Worm (Caenorhabditis elegans) whole organism, L2 larva: ENCODE measurements around the gene C30G7.5.

Experiments
- C34F6.9 ChIP-seq: fragments of 150-350 bp; optimal IDR thresholded peaks from 2 replicates; lab custom pipeline; 2014; ENCODE audit warnings: missing biosample characterization, missing genetic modification characterization
- F13H6.1 ChIP-seq: sonication (generic microtip); optimal IDR thresholded peaks from 2 replicates; lab custom pipeline; 2016; ENCODE audit warnings: missing genetic modification characterization, missing compliant biosample characterization
- aly-2 ChIP-seq: fragments of 150-350 bp; optimal IDR thresholded peaks from 2 replicates; lab custom pipeline; 2014; ENCODE audit warnings: missing biosample characterization, missing genetic modification characterization
- egl-27 ChIP-seq: sonication (generic microtip); optimal IDR thresholded peaks from 3 replicates; lab custom pipeline; 2017; ENCODE audit warnings: missing biosample characterization, missing genetic modification reagents, missing genetic modification characterization
- lin-13 ChIP-seq: fragments of 150-350 bp; optimal IDR thresholded peaks from 2 replicates; lab custom pipeline; 2014; ENCODE audit warnings: missing biosample characterization, missing genetic modification reagents, missing genetic modification characterization
- lin-39 ChIP-seq: fragments of 150-350 bp; optimal IDR thresholded peaks from 2 replicates; lab custom pipeline; 2014; ENCODE audit warnings: missing biosample characterization, missing genetic modification reagents, missing genetic modification characterization
- nhr-11 ChIP-seq: fragments of 150-350 bp; optimal IDR thresholded peaks from 2 replicates; lab custom pipeline; 2014; ENCODE audit warnings: missing biosample characterization, missing genetic modification characterization
- nhr-12 ChIP-seq: fragments of 150-350 bp; optimal IDR thresholded peaks from 2 replicates; lab custom pipeline; 2014; ENCODE audit warnings: missing biosample characterization, missing genetic modification characterization
- nhr-23 ChIP-seq: fragments of 150-350 bp; optimal IDR thresholded peaks from 2 replicates; lab custom pipeline; 2014; ENCODE audit warnings: missing biosample characterization, missing genetic modification reagents, missing genetic modification characterization
- nhr-77 ChIP-seq: fragments of 150-350 bp; optimal IDR thresholded peaks from 2 replicates; lab custom pipeline; 2014; ENCODE audit warnings: missing biosample characterization, missing genetic modification characterization
- unc-62 ChIP-seq: fragments of 150-350 bp; optimal IDR thresholded peaks from 2 replicates; lab custom pipeline; 2014; ENCODE audit warnings: missing biosample characterization, missing genetic modification reagents, missing genetic modification characterization
- zag-1 ChIP-seq: fragments of 150-350 bp; optimal IDR thresholded peaks from 2 replicates; lab custom pipeline; 2014; ENCODE audit warnings: missing biosample characterization, missing genetic modification characterization
- ztf-11 ChIP-seq: sonication (generic microtip); optimal IDR thresholded peaks from 2 replicates; lab custom pipeline; 2017; ENCODE audit warnings: missing biosample characterization, missing genetic modification characterization

DNA sequence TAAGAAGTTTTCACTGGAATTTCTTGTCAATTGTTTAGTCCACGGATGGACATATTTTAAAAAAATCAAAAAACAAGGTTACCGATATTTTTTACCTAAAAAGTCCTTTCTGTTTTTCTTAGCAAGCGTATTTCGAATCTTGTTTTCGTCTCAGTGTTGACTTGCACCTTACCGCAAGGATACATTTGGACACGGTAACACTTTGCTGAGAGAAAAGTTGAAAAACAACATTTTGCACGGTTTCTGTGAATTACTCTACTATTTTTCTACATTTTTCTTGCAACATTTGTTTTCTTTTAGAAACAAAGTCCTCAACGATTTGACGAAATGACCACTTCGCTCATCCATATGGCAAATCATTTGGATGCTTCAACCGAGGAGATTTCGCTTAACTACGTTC, 5.1 kb downstream of the C30G7.5 start, which contains the start of gene hil-1:
- TF ChIP-seq unc-62 (GFP tag; lab: Kevin White, UChicago) (no peak), nhr-12 (tag; lab: Kevin White, UChicago) (no peak), zag-1 (tag; lab: Kevin White, UChicago) (no peak), nhr-77 (tag; lab: Kevin White, UChicago) (no peak), aly-2 (tag; lab: Kevin White, UChicago) (no peak), nhr-23 (tag; lab: Kevin White, UChicago) (no peak), nhr-11 (tag; lab: Kevin White, UChicago) (no peak), egl-27 (tag; lab: Kevin White, UChicago) (no peak), F13H6.1 (no peak), C34F6.9 (tag; lab: Kevin White, UChicago) (no peak), lin-39 (tag; lab: Kevin White, UChicago) (no peak), lin-13 (GFP tag; lab: Kevin White, UChicago) (no peak), ztf-11 (tag; lab: Kevin White, UChicago) (no peak)
